Worm (Caenorhabditis elegans) whole organism, midembryonic: Measurements from ENCODE around the gene F29B9.8.

Experiments
- T22C8.4 ChIP-seq: fragments of 200-800 bp; sonication (Bioruptor generic); IDR thresholded peaks from 2 replicates; pipeline ENCODE4 v1.3.6; 2022; ENCODE audit warnings: missing genetic modification characterization, missing compliant biosample characterization
- cog-1 ChIP-seq: sonication (generic microtip); optimal IDR thresholded peaks from 2 replicates; lab custom pipeline; 2016; ENCODE audit warnings: missing genetic modification characterization, missing compliant biosample characterization
- flt-1 ChIP-seq: fragments of 200-800 bp; sonication (Bioruptor generic); IDR thresholded peaks from 2 replicates; pipeline ENCODE4 v1.3.6; 2022; ENCODE audit warnings: missing genetic modification characterization, missing compliant biosample characterization
- klf-2 ChIP-seq: fragments of 200-800 bp; sonication (Bioruptor generic); conservative IDR thresholded peaks from 2 replicates; pipeline ENCODE4 v1.3.6; 2022; ENCODE audit warnings: missing genetic modification reagents, missing genetic modification characterization, missing compliant biosample characterization
- med-1 ChIP-seq: sonication (generic microtip); optimal IDR thresholded peaks from 2 replicates; lab custom pipeline; 2017; ENCODE audit warnings: missing genetic modification characterization, mild to moderate bottlenecking, missing compliant biosample characterization, antibody characterized with exemption, missing genetic modification reagents; ENCODE audit not compliant: insufficient read depth
- ref-1 ChIP-seq: fragments of 200-800 bp; sonication (Bioruptor generic); conservative IDR thresholded peaks from 2 replicates; pipeline ENCODE4 v1.3.6; 2022; ENCODE audit warnings: missing genetic modification reagents, missing genetic modification characterization, missing compliant biosample characterization
- tab-1 ChIP-seq: fragments of 200-800 bp; sonication (Bioruptor generic); IDR thresholded peaks from 2 replicates; pipeline ENCODE4 v1.3.6; 2022; ENCODE audit warnings: missing genetic modification characterization, missing compliant biosample characterization
- ztf-23 ChIP-seq: fragments of 200-800 bp; sonication (Bioruptor generic); IDR thresholded peaks from 2 replicates; pipeline ENCODE4 v1.3.6; 2022; ENCODE audit warnings: missing genetic modification reagents, missing genetic modification characterization, missing compliant biosample characterization
- ztf-29 ChIP-seq: fragments of 200-800 bp; sonication (Bioruptor generic); IDR thresholded peaks from 2 replicates; pipeline ENCODE4 v1.3.6; 2022; ENCODE audit warnings: missing genetic modification reagents, missing genetic modification characterization, missing compliant biosample characterization

Gene F29B9.8

ce11 chrIV:4633393-4633792, 14.1 kb upstream of the F29B9.8 start, which contains the start of gene R105.1:
Gene R105.1 (plus strand): TSS chrIV:4633693.
- TF ChIP-seq ref-1 (no peak), ztf-23 (GFP tag; lab: Robert Waterston, UW) (no peak), flt-1 (no peak), tab-1 (GFP tag; lab: Robert Waterston, UW) (no peak), klf-2 (GFP tag; lab: Robert Waterston, UW) (no peak), med-1 (GFP tag; lab: Kevin White, UChicago) (no peak), cog-1 (tag; lab: Kevin White, UChicago) (no peak), T22C8.4 (GFP tag; lab: Robert Waterston, UW) (no peak), ztf-29 (GFP tag; lab: Robert Waterston, UW) (no peak)

DNA sequence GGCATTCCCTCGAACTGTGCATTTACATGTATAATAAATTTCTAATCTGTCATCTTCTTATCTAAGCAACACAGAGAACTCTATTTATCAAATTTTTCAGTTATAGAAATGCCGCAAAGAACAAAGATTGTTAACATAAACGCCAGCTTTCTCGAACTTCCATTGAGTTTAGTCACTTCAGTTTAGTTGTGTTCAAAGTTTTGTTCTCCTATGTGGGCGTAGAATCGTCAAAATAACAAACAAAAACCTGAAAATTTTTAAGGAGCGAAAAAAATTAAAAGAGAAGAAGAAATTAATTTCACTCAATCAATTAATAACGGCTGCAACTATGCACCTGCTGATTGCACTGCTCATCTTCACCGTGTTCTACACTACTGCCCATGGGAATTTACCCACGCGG, 11.5 kb upstream of the F29B9.8 start, which contains the start of gene R105.5:
R105.5 (plus strand) TSS at position 301 of the 400 bp plus-strand sequence.
- TF ChIP-seq med-1 (GFP tag; lab: Kevin White, UChicago), result no peak
- no peak for TF ChIP-seq flt-1
- TF ChIP-seq T22C8.4 (GFP tag; lab: Robert Waterston, UW), result no peak
- no peak for TF ChIP-seq ref-1
- TF ChIP-seq ztf-23 (GFP tag; lab: Robert Waterston, UW), result no peak
- TF ChIP-seq klf-2 (GFP tag; lab: Robert Waterston, UW), result no peak
- no peak for TF ChIP-seq cog-1 (tag; lab: Kevin White, UChicago)
- TF ChIP-seq ztf-29 (GFP tag; lab: Robert Waterston, UW), result no peak
- TF ChIP-seq tab-1 (GFP tag; lab: Robert Waterston, UW), result no peak

ce11 chrIV:4637840-4638239, 9.6 kb upstream of the F29B9.8 start, which contains the start of gene F19C7.8:
Gene F19C7.8 (minus strand): TSS chrIV:4638095.
- TF ChIP-seq klf-2 (GFP tag; lab: Robert Waterston, UW) (no peak), ref-1 (no peak), cog-1 (tag; lab: Kevin White, UChicago) (no peak), ztf-23 (GFP tag; lab: Robert Waterston, UW) (no peak), med-1 (GFP tag; lab: Kevin White, UChicago) (no peak), ztf-29 (GFP tag; lab: Robert Waterston, UW) (no peak), tab-1 (GFP tag; lab: Robert Waterston, UW) (no peak), T22C8.4 (GFP tag; lab: Robert Waterston, UW) (no peak), flt-1 (no peak)

DNA sequence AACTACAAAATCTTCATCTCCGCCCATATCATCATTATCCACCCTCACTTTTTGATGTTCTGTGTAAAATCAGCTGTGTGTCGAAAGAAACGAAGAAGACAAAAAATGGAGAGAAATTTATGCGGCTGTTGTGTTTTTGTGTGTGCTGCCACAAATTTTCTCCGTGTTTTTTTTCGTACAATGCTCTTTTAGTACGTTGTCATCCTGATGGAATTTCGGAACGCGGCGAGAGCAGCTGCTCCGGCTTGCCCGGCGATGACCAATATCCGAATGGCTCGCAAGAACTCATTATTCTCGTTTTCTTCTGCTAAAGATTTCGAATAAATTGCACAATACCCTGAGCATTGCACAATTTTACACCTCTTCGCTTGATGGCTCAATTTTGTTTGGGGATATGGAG, 8.1 kb upstream of the F29B9.8 start:
- TF ChIP-seq cog-1 (tag; lab: Kevin White, UChicago) (no peak), ref-1 (no peak), flt-1 (no peak), ztf-29 (GFP tag; lab: Robert Waterston, UW) (no peak), tab-1 (GFP tag; lab: Robert Waterston, UW) (no peak), T22C8.4 (GFP tag; lab: Robert Waterston, UW) (no peak), klf-2 (GFP tag; lab: Robert Waterston, UW) (no peak), med-1 (GFP tag; lab: Kevin White, UChicago) (no peak), ztf-23 (GFP tag; lab: Robert Waterston, UW) (no peak)

DNA sequence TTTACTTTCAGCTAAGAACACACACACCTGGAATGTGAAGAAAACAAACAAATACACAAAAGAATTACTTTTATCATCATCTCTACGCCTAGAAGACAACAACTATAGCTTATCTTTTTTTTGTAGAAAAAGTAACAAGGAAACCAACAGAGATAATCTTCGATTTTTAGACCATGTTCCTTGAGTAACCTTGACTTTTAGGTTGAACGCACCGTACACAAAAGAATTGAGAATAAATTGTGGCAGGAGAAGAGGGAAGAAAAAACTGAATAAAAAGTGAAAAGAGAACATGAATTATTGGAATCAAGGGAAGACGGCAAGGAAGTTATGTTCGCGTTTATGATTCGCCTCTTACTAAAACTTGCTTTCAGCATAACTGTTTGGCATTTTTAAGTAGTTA, 6.5 kb upstream of the F29B9.8 start:
- TF ChIP-seq ztf-23 (GFP tag; lab: Robert Waterston, UW), result no peak
- TF ChIP-seq T22C8.4 (GFP tag; lab: Robert Waterston, UW), result no peak
- TF ChIP-seq cog-1 (tag; lab: Kevin White, UChicago), result no peak
- TF ChIP-seq ztf-29 (GFP tag; lab: Robert Waterston, UW), result no peak
- no peak for TF ChIP-seq flt-1
- TF ChIP-seq tab-1 (GFP tag; lab: Robert Waterston, UW), result no peak
- TF ChIP-seq klf-2 (GFP tag; lab: Robert Waterston, UW), result no peak
- TF ChIP-seq ref-1, result no peak
- no peak for TF ChIP-seq med-1 (GFP tag; lab: Kevin White, UChicago)

DNA sequence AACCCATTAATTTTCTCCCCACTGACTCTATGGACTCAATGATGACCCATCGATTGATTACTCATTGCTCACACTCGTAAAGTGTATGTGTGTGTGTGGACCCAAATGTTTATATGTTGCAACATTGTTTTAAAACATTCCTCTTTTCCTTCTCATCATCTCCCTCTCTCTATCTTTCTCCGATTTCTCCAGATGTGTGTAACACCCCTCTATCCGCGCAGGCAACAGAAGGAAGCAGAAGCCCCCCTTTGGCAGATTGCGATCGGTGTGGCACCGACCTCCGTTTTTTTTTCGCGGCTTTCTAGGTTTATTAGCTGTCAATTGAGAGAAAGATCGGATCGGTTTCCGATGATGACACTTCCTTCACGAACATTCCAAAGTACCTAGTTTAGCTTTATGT, 3.9 kb upstream of the F29B9.8 start:
- peak; percentile 68; the same call in 1 of the 2 replicates for TF ChIP-seq ztf-29 (GFP tag; lab: Robert Waterston, UW)
- TF ChIP-seq ref-1, result 0 out of 2 replicates have a peak, but pooled peaks have one; percentile 27
- no peak for TF ChIP-seq cog-1 (tag; lab: Kevin White, UChicago)
- TF ChIP-seq klf-2 (GFP tag; lab: Robert Waterston, UW), result no peak

ce11 chrIV:4645243-4645642, 2.2 kb upstream of the F29B9.8 start:
- TF ChIP-seq med-1 (GFP tag; lab: Kevin White, UChicago) (no peak), klf-2 (GFP tag; lab: Robert Waterston, UW) (no peak), tab-1 (GFP tag; lab: Robert Waterston, UW) (no peak), flt-1 (no peak), ztf-29 (GFP tag; lab: Robert Waterston, UW) (no peak), T22C8.4 (GFP tag; lab: Robert Waterston, UW) (no peak), ref-1 (no peak), cog-1 (tag; lab: Kevin White, UChicago) (no peak), ztf-23 (GFP tag; lab: Robert Waterston, UW) (no peak)

- TF ChIP-seq ref-1, result no peak
- TF ChIP-seq klf-2 (GFP tag; lab: Robert Waterston, UW), result no peak
- no peak for TF ChIP-seq med-1 (GFP tag; lab: Kevin White, UChicago)
Observed at ce11 chrIV:4649460-4649859, 2.0 kb downstream of the F29B9.8 start, which contains the start of gene F29B9.7. Gene F29B9.7 (plus strand): TSS chrIV:4649760.

- TF ChIP-seq tab-1 (GFP tag; lab: Robert Waterston, UW), result 0 out of 2 replicates have a peak, but pooled peaks have one; percentile 55
- peak; percentile 99 for TF ChIP-seq T22C8.4 (GFP tag; lab: Robert Waterston, UW)
- TF ChIP-seq ref-1, result no peak
- TF ChIP-seq flt-1, result peak; percentile 58; the same call in 1 of the 2 replicates
- TF ChIP-seq ztf-23 (GFP tag; lab: Robert Waterston, UW), result 0 out of 2 replicates have a peak, but pooled peaks have one; percentile 45
Observed at ce11 chrIV:4650624-4651094, 3.2 kb downstream of the F29B9.8 start, which contains the start of gene ubc-9. Gene ubc-9 (plus strand): TSS chrIV:4651044.
